Worm (Caenorhabditis elegans): ENCODE data around the gene C40H1.8.

- TF ChIP-seq him-1 (tag; optimal IDR thresholded peaks at IDR 0.05) (no peak), W03F9.2 (tag; optimal IDR thresholded peaks at IDR 0.05) (no peak)
Measured at ce11 chrIII:9324724-9325123, 10.2 kb downstream of the C40H1.8 start, which contains the start of gene C40H1.7.

Measured in whole organism, L4/young adult.